Worm (Caenorhabditis elegans) whole organism, late embryonic: ENCODE measurements around the gene F13A7.7.

Experiments
- C08G9.2 ChIP-seq: sonication (generic microtip); optimal IDR thresholded peaks from 2 replicates; lab custom pipeline; 2016; ENCODE audit warnings: mild to moderate bottlenecking, missing genetic modification characterization, moderate library complexity, missing compliant biosample characterization
- T23F11.4 ChIP-seq: fragments of 200-800 bp; sonication (Bioruptor generic); optimal IDR thresholded peaks from 2 replicates; lab custom pipeline; 2018; ENCODE audit warnings: mild to moderate bottlenecking, missing genetic modification characterization, missing compliant biosample characterization
- Y22D7AL.16 ChIP-seq: sonication (generic microtip); optimal IDR thresholded peaks from 2 replicates; lab custom pipeline; 2016; ENCODE audit warnings: missing genetic modification characterization, missing compliant biosample characterization
- ahr-1 ChIP-seq: sonication (generic microtip); optimal IDR thresholded peaks from 2 replicates; lab custom pipeline; 2016; ENCODE audit warnings: missing genetic modification characterization, missing compliant biosample characterization
- ceh-14 ChIP-seq: sonication (generic microtip); optimal IDR thresholded peaks from 2 replicates; lab custom pipeline; 2016; ENCODE audit warnings: missing genotype, missing genetic modification characterization, missing compliant biosample characterization
- ceh-18 ChIP-seq: sonication (generic microtip); optimal IDR thresholded peaks from 2 replicates; lab custom pipeline; 2016; ENCODE audit warnings: missing genetic modification characterization, missing compliant biosample characterization
- ceh-2 ChIP-seq: sonication (generic microtip); optimal IDR thresholded peaks from 2 replicates; lab custom pipeline; 2016; ENCODE audit warnings: missing genotype, missing genetic modification characterization, missing compliant biosample characterization
- ceh-30 ChIP-seq: fragments of 150-350 bp; optimal IDR thresholded peaks from 2 replicates; lab custom pipeline; 2014; ENCODE audit warnings: missing biosample characterization, missing genetic modification characterization
- ceh-31 ChIP-seq: sonication (generic microtip); optimal IDR thresholded peaks from 2 replicates; lab custom pipeline; 2016; ENCODE audit warnings: missing genetic modification characterization, missing compliant biosample characterization
- ceh-34 ChIP-seq: sonication (generic microtip); optimal IDR thresholded peaks from 2 replicates; lab custom pipeline; 2016; ENCODE audit warnings: mild to moderate bottlenecking, missing genetic modification characterization, missing compliant biosample characterization
- ceh-6 ChIP-seq: fragments of 200-800 bp; sonication (Bioruptor generic); optimal IDR thresholded peaks from 2 replicates; lab custom pipeline; 2018; ENCODE audit warnings: mild to moderate bottlenecking, missing genetic modification characterization, missing compliant biosample characterization
- che-1 ChIP-seq: sonication (generic microtip); optimal IDR thresholded peaks from 2 replicates; lab custom pipeline; 2016; ENCODE audit warnings: mild to moderate bottlenecking, missing genetic modification characterization, missing compliant biosample characterization
- elt-4 ChIP-seq: sonication (generic microtip); optimal IDR thresholded peaks from 2 replicates; lab custom pipeline; 2016; ENCODE audit warnings: missing genetic modification characterization, missing compliant biosample characterization
- ets-4 ChIP-seq: sonication (generic microtip); optimal IDR thresholded peaks from 2 replicates; lab custom pipeline; 2016; ENCODE audit warnings: missing genetic modification characterization, missing compliant biosample characterization
- eyg-1 ChIP-seq: sonication (generic microtip); optimal IDR thresholded peaks from 2 replicates; lab custom pipeline; 2016; ENCODE audit warnings: missing genotype, missing genetic modification characterization, missing compliant biosample characterization
- fkh-10 ChIP-seq: fragments of 150-350 bp; optimal IDR thresholded peaks from 2 replicates; lab custom pipeline; 2014; ENCODE audit warnings: missing biosample characterization, missing genetic modification reagents, missing genetic modification characterization
- fkh-6 ChIP-seq: sonication (generic microtip); optimal IDR thresholded peaks from 2 replicates; lab custom pipeline; 2016; ENCODE audit warnings: missing genetic modification characterization, missing compliant biosample characterization
- hlh-30 ChIP-seq: sonication (generic microtip); optimal IDR thresholded peaks from 2 replicates; lab custom pipeline; 2017; ENCODE audit warnings: antibody characterized with exemption, missing genetic modification characterization, missing compliant biosample characterization; ENCODE audit not compliant: insufficient read depth
- nhr-11 ChIP-seq: fragments of 150-350 bp; optimal IDR thresholded peaks from 2 replicates; lab custom pipeline; 2014; ENCODE audit warnings: missing biosample characterization, missing genetic modification characterization
- pag-3 ChIP-seq: sonication (generic microtip); optimal IDR thresholded peaks from 2 replicates; lab custom pipeline; 2016; ENCODE audit warnings: missing compliant biosample characterization, missing genetic modification characterization, borderline replicate concordance
- pat-9 ChIP-seq: fragments of 200-800 bp; sonication (Bioruptor generic); optimal IDR thresholded peaks from 2 replicates; lab custom pipeline; 2018; ENCODE audit warnings: mild to moderate bottlenecking, missing genetic modification characterization, moderate library complexity, missing compliant biosample characterization
- pha-4 ChIP-seq: fragments of 150-350 bp; optimal IDR thresholded peaks from 2 replicates; lab custom pipeline; 2018; ENCODE audit warnings: missing biosample characterization, missing genetic modification reagents, missing genetic modification characterization
- sdc-2 ChIP-seq: sonication (generic microtip); optimal IDR thresholded peaks from 2 replicates; lab custom pipeline; 2016; ENCODE audit warnings: missing genotype, missing genetic modification characterization, missing compliant biosample characterization
- sox-2 ChIP-seq: fragments of 200-800 bp; sonication (Bioruptor generic); IDR thresholded peaks from 2 replicates; pipeline ENCODE4 v1.3.6; 2022; ENCODE audit warnings: missing genetic modification reagents, missing genetic modification characterization, missing compliant biosample characterization
- sox-4 ChIP-seq: sonication (generic microtip); optimal IDR thresholded peaks from 2 replicates; lab custom pipeline; 2017; ENCODE audit warnings: mild to moderate bottlenecking, missing genetic modification characterization, inconsistent platforms, missing compliant biosample characterization
- tbx-2 ChIP-seq: sonication (generic microtip); optimal IDR thresholded peaks from 2 replicates; lab custom pipeline; 2016; ENCODE audit warnings: missing genetic modification characterization, missing compliant biosample characterization
- unc-42 ChIP-seq: sonication (generic microtip); optimal IDR thresholded peaks from 2 replicates; lab custom pipeline; 2016; ENCODE audit warnings: missing genotype, missing genetic modification characterization, missing compliant biosample characterization
- unc-55 ChIP-seq: sonication (generic microtip); optimal IDR thresholded peaks from 2 replicates; lab custom pipeline; 2017; ENCODE audit warnings: missing biosample characterization, missing genetic modification reagents, missing genetic modification characterization

Gene F13A7.7

DNA sequence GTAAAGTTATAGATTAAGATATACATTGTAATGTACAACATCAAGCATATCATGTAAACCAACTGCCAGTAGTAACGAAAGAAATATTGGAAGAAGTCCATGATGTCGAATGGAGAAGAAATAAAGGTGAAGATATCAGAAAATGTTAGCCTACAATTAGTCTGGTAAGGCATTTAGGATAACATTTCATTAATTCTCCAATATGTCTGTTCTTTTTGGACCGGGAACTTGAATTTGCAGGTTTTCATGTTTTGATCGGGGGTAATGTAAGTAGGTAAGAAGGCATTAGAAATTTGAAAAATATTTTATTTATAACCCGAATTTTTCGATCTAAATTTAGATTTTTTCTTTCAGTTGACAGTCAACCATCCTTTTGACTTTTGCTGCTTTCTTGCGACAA lies 10.1 kb upstream of the F13A7.7 start, which contains the start of gene srd-63:
srd-63 (minus strand) TSS at position 101 of the 400 bp plus-strand sequence.
- no peak for TF ChIP-seq eyg-1 (tag; lab: Kevin White, UChicago)
- TF ChIP-seq pha-4 (tag; lab: Kevin White, UChicago), result no peak
- TF ChIP-seq Y22D7AL.16 (tag; lab: Kevin White, UChicago), result no peak
- TF ChIP-seq ahr-1 (tag; lab: Kevin White, UChicago), result no peak
- no peak for TF ChIP-seq C08G9.2 (tag; lab: Kevin White, UChicago)
- no peak for TF ChIP-seq ceh-30

DNA sequence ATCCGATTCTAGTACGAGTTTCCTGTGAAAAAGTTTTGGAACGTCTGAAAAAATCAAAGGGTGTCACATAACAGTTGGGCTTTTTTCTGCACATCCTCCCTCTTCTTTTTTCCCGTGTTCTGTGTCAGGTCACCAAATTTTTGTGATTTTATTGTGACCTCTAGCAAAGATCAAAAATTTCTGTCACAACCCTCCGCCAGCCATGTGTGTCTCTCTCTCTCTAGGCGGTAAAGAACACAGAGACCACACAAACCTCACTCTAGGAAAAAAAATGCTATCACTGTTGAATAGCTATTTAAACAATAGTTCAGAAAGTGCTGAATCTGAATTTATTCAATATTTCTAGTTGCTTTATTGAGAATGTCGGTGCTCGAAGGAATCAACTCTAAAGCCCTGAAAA lies 7.0 kb upstream of the F13A7.7 start, which contains the start of gene gst-44:
gst-44 (plus strand) TSS at position 237 of the 400 bp plus-strand sequence.
- TF ChIP-seq ceh-34 (tag; lab: Kevin White, UChicago), result no peak
- TF ChIP-seq sdc-2 (tag; lab: Kevin White, UChicago), result no peak
- TF ChIP-seq unc-55 (GFP tag; lab: Kevin White, UChicago), result no peak
- TF ChIP-seq che-1 (tag; lab: Kevin White, UChicago), result no peak
- TF ChIP-seq sox-4, result no peak
- TF ChIP-seq eyg-1 (tag; lab: Kevin White, UChicago), result no peak
- no peak for TF ChIP-seq ceh-31 (tag; lab: Kevin White, UChicago)
- no peak for TF ChIP-seq C08G9.2 (tag; lab: Kevin White, UChicago)
- no peak for TF ChIP-seq elt-4 (tag; lab: Kevin White, UChicago)
- TF ChIP-seq T23F11.4, result no peak
- TF ChIP-seq ceh-6 (GFP tag; lab: Kevin White, UChicago), result no peak
- TF ChIP-seq ceh-30, result no peak
- TF ChIP-seq fkh-6 (tag; lab: Kevin White, UChicago), result no peak
- no peak for TF ChIP-seq pag-3 (tag; lab: Kevin White, UChicago)

DNA sequence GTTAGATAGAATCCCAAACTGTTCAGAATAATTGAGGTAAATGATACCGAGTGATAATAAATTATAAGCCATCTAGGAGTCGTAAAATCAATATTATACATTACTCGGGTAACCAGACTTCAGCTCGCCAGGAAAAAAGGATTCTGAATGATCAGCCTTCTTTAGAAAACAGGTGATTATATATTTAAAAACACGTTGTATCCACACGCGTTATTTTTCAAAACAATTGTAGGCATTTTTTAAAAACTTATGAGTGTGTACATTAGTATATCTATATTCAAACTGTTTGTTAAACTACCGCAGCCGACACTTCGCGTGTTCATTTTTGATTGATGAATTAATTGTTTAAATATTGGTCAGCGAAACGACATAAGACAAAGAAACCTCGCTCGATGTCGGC lies 4.6 kb upstream of the F13A7.7 start, which contains the start of gene sri-65:
sri-65 (minus strand) TSS at position 101 of the 400 bp plus-strand sequence.
- no peak for TF ChIP-seq tbx-2 (tag; lab: Kevin White, UChicago)
- no peak for TF ChIP-seq ceh-14 (tag; lab: Kevin White, UChicago)
- TF ChIP-seq T23F11.4, result no peak
- no peak for TF ChIP-seq sox-2 (GFP tag; lab: Robert Waterston, UW)
- TF ChIP-seq fkh-10 (GFP tag; lab: Kevin White, UChicago), result no peak
- TF ChIP-seq ceh-2, result no peak
- TF ChIP-seq, all 69 proteins: peak for 0

DNA sequence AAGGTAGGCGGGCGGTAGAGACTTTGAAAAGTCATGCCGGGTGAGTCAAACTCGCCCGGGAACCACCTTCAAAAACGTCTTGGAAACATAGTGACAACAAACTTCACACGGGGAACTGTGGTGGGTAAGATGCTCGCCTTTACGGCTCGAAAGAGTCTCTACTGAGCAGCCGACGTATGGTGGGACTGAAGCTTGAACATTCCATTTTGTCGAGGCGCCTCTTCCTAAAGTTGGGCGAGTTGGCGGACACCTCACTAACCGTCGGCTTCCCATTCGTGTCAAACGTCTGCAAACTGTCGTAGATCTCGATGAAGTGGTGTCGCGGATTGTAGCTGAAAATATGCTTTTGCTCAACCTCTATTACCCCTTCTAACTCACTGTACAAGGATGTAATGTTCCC lies 680 bp downstream of the F13A7.7 start:
- no peak for TF ChIP-seq nhr-11 (tag; lab: Kevin White, UChicago)
- no peak for TF ChIP-seq hlh-30 (tag; lab: Kevin White, UChicago)
- TF ChIP-seq che-1 (tag; lab: Kevin White, UChicago), result no peak
- TF ChIP-seq ets-4 (tag; lab: Kevin White, UChicago), result no peak

DNA sequence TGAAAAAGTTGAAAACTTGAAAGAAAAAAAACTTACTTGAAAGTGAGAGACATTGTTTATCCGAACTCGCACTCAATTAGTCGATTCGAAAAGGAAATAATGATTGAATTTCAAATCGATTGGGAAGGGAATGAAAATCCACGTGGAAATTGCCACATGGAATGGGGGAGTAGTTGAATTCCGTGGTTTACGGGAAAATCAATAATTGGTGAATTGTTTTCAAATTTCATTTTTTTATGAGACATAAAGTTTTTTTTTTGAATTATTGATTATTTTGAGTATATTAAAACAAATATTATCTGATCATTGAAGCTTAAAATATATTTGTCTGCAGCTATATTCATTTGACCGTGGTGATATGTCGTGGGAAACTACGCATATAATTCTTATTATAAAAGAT lies 5.8 kb downstream of the F13A7.7 start, which contains the start of gene F13A7.1:
F13A7.1 (minus strand) TSS at position 101 of the 400 bp plus-strand sequence.
- TF ChIP-seq unc-42 (tag; lab: Kevin White, UChicago), result no peak

DNA sequence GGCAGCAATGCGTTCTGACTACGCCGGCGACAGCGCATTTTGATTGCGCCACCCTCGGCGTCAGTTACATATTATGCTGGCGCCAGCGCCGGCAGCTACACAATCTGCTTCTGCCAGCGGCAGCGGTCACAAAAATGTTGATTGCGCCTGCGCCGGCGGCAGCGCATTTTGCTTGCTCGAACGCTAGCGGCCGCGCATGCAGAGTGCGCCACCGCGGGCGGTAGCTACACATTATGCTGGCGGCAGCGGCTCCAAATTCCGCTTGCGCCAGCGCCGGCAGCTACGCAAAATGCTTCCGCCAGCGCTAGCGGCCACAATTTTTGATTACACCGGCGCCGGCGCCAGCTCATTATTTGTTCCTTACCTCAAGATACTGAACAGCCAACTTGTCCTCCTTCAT lies 6.4 kb downstream of the F13A7.7 start:
- TF ChIP-seq sox-4, result no peak
- TF ChIP-seq elt-4 (tag; lab: Kevin White, UChicago), result peak; percentile 24

DNA sequence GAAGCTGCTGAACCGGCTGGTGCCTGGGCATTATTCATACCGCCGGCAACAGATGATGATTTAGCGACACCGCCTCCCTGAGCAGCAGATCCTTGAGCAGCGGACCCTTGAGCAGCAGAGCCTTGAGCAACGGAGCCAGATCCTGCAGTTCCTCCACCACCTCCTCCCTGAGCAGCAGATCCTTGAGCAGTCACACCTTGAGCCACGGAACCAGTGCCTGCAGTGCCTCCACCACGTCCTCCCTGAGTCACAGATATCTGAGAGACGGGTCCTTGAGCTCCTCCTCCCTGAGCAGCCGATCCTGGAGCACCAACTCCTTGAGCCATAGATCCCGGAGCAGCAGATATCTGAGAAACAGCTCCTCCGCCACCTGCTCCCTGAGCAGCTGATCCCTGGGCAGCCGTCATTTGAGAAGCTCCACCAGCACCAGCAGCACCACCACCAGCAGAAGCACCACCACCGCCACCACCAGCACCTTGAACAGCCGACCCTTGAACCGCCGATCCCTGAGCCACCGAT lies 7.1 kb downstream of the F13A7.7 start:
- no peak for TF ChIP-seq C08G9.2 (tag; lab: Kevin White, UChicago)
- no peak for TF ChIP-seq ceh-18 (tag; lab: Kevin White, UChicago)
- no peak for TF ChIP-seq pat-9 (tag; lab: Kevin White, UChicago)
- TF ChIP-seq elt-4 (tag; lab: Kevin White, UChicago), result no peak
- TF ChIP-seq ceh-34 (tag; lab: Kevin White, UChicago), result no peak
